Worm (Caenorhabditis elegans) whole organism, L3 larva: ENCODE results near the gene R10E4.1.

Experiments used
- ama-1 ChIP-seq: fragments of 150-350 bp; optimal IDR thresholded peaks from 2 replicates; lab custom pipeline; 2018
- elt-3 ChIP-seq, 3 experiments: fragments of 150-350 bp in 1 of 3; sonication (generic microtip) in 2 of 3; optimal IDR thresholded peaks; 2 replicates in 2 of 3; 4 replicates in 1 of 3; lab custom pipeline; 2014 to 2017; ENCODE audit warnings: missing biosample characterization in 3 of 3, missing genetic modification characterization in 3 of 3
- fkh-2 ChIP-seq: fragments of 150-350 bp; optimal IDR thresholded peaks from 2 replicates; lab custom pipeline; 2014; ENCODE audit warnings: missing biosample characterization, missing genetic modification reagents, missing genetic modification characterization
- nhr-11 ChIP-seq: fragments of 150-350 bp; optimal IDR thresholded peaks from 2 replicates; lab custom pipeline; 2014; ENCODE audit warnings: missing biosample characterization, missing genetic modification characterization
- nhr-25 ChIP-seq: sonication (generic microtip); optimal IDR thresholded peaks from 2 replicates; lab custom pipeline; 2017; ENCODE audit warnings: missing biosample characterization, missing genetic modification characterization
- unc-62 ChIP-seq: fragments of 150-350 bp; sonication (generic microtip); optimal IDR thresholded peaks from 4 replicates; lab custom pipeline; 2014; ENCODE audit warnings: missing biosample characterization, missing genetic modification reagents, missing genetic modification characterization

- TF ChIP-seq ama-1 (lab: Kevin White, UChicago) (no peak), fkh-2 (tag; lab: Kevin White, UChicago) (no peak), unc-62 (no peak), nhr-25 (peak; percentile 36), nhr-11 (tag; lab: Kevin White, UChicago) (no peak), elt-3 (tag; optimal IDR thresholded peaks at IDR 0.05; lab: Kevin White, UChicago) (no peak)
Observed at ce11 chrIII:4291216-4291691, 21.7 kb downstream of the R10E4.1 start, which contains the start of gene mcm-5.
